Worm (Caenorhabditis elegans) whole organism, L3 larva: ENCODE measurements around the gene Y51A2B.2.

Source experiments
- ama-1 ChIP-seq: fragments of 150-350 bp; optimal IDR thresholded peaks from 2 replicates; lab custom pipeline; 2018
- ceh-82 ChIP-seq: fragments of 150-350 bp; optimal IDR thresholded peaks from 2 replicates; lab custom pipeline; 2014; ENCODE audit warnings: missing biosample characterization, missing genetic modification characterization
- mdl-1 ChIP-seq: fragments of 150-350 bp; optimal IDR thresholded peaks from 2 replicates; lab custom pipeline; 2014; ENCODE audit warnings: missing biosample characterization, missing genetic modification characterization
- nhr-77 ChIP-seq: fragments of 150-350 bp; optimal IDR thresholded peaks from 2 replicates; lab custom pipeline; 2014; ENCODE audit warnings: missing biosample characterization, missing genetic modification characterization
- skn-1 ChIP-seq: fragments of 150-350 bp; optimal IDR thresholded peaks from 2 replicates; lab custom pipeline; 2014; ENCODE audit warnings: missing biosample characterization, missing genetic modification characterization
- ztf-4 ChIP-seq: fragments of 150-350 bp; optimal IDR thresholded peaks from 2 replicates; lab custom pipeline; 2014; ENCODE audit warnings: missing biosample characterization, missing genetic modification characterization

- no peak for TF ChIP-seq ama-1
- no peak for TF ChIP-seq skn-1 (tag; lab: Kevin White, UChicago)
- TF ChIP-seq nhr-77 (tag; lab: Kevin White, UChicago), result no peak
- TF ChIP-seq mdl-1 (tag; lab: Kevin White, UChicago), result no peak
- no peak for TF ChIP-seq ztf-4
- no peak for TF ChIP-seq ceh-82 (tag; lab: Kevin White, UChicago)
These were observed 4.5 kb downstream of the Y51A2B.2 start, which contains the start of gene Y51A2B.8 for ce11 chrV:18378819-18379218.
